Fruit fly (Drosophila melanogaster): ENCODE data around the gene CG34273.

Gene CG34273

DNA sequence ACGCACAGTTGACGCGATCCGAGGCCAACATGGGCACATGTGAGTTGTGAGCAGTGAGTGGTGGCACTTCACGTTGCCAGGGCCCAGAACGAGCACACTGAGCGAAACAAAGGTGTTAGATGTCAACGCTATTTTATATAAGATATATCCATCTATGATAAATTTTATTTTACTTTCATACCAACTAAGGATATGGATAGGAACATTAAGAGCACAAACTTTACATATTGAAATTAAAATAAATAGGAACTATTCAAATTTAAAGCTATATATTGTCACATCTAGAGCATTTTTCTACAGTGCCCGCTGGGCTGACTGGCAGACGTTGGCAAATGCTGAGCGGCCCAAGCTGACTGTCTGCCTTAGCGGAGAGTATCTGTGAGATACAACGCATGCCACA lies 47.1 kb upstream of the CG34273 start (continued):
- TF ChIP-seq Xbp1 (GFP tag; optimal IDR thresholded peaks at IDR 0.05) (peak; percentile 50), maf-S (GFP tag; optimal IDR thresholded peaks at IDR 0.05) (no peak), dmrt11E (tag; optimal IDR thresholded peaks at IDR 0.05) (peak; percentile 86), E2f2 (GFP tag; IDR thresholded peaks at IDR 0.05) (0 out of 2 replicates have a peak, but pooled peaks have one; percentile 24), CG12236 (GFP tag; optimal IDR thresholded peaks at IDR 0.05) (no peak), CG10654 (GFP tag; optimal IDR thresholded peaks at IDR 0.05) (peak; percentile 39), esg (GFP tag; conservative IDR thresholded peaks at IDR 0.05) (peak; percentile 51; the same call in 1 of the 2 replicates), CG5180 (GFP tag; optimal IDR thresholded peaks at IDR 0.05) (peak; percentile 33), Spps (tag; optimal IDR thresholded peaks at IDR 0.05) (peak; percentile 72), CoRest (tag; optimal IDR thresholded peaks at IDR 0.05) (peak; percentile 70), sisA (GFP tag; IDR thresholded peaks at IDR 0.05) (peak; percentile 45; the same call in 1 of the 2 replicates), vfl (GFP tag; optimal IDR thresholded peaks at IDR 0.05) (no peak), CG12104 (GFP tag; optimal IDR thresholded peaks at IDR 0.05) (peak; percentile 37), lbe (GFP tag; optimal IDR thresholded peaks at IDR 0.05) (no peak), HLH54F (GFP tag; optimal IDR thresholded peaks at IDR 0.05) (no peak), Gsc (GFP tag; IDR thresholded peaks at IDR 0.05) (no peak; the same call in 1 of the 2 replicates), CG2120 (GFP tag; optimal IDR thresholded peaks at IDR 0.05) (no peak), CG11398 (GFP tag; optimal IDR thresholded peaks at IDR 0.05) (no peak), Ada2b (GFP tag; IDR thresholded peaks at IDR 0.05) (no peak), ERR (GFP tag; optimal IDR thresholded peaks at IDR 0.05) (no peak), tgo (GFP tag; IDR thresholded peaks at IDR 0.05) (peak; percentile 72), Hr51 (GFP tag; optimal IDR thresholded peaks at IDR 0.05) (peak; percentile 5 to 70), Rfx (GFP tag; IDR thresholded peaks at IDR 0.05) (0 out of 2 replicates have a peak, but pooled peaks have one; percentile 16), CG4424 (GFP tag; optimal IDR thresholded peaks at IDR 0.05) (peak; percentile 69), salm (tag; optimal IDR thresholded peaks at IDR 0.05) (peak; percentile 1), luna (GFP tag; optimal IDR thresholded peaks at IDR 0.05) (no peak), otp (GFP tag; IDR thresholded peaks at IDR 0.05) (0 out of 3 replicates have a peak, but pooled peaks have one; percentile 43), CG4404 (GFP tag; IDR thresholded peaks at IDR 0.05) (peak; percentile 75), Max (GFP tag; optimal IDR thresholded peaks at IDR 0.05) (peak; percentile 55), CG6854 (GFP tag; optimal IDR thresholded peaks at IDR 0.05) (no peak), stwl (tag; optimal IDR thresholded peaks at IDR 0.05) (peak; percentile 10), z (GFP tag; IDR thresholded peaks at IDR 0.05) (no peak), pan (optimal IDR thresholded peaks at IDR 0.05) (no peak), pan (GFP tag; optimal IDR thresholded peaks at IDR 0.05 in 1 of 2, IDR thresholded peaks at IDR 0.05 in 1 of 2) (peak in 1 of 2 experiments; percentile 55), CG7786 (GFP tag; optimal IDR thresholded peaks at IDR 0.05) (no peak), BEAF-32 (GFP tag; optimal IDR thresholded peaks at IDR 0.05) (no peak), Hmr (GFP tag; optimal IDR thresholded peaks at IDR 0.05) (no peak), Ets97D (GFP tag; optimal IDR thresholded peaks at IDR 0.05) (no peak), CG30403 (GFP tag; optimal IDR thresholded peaks at IDR 0.05) (peak; percentile 64), fu2 (GFP tag; optimal IDR thresholded peaks at IDR 0.05) (no peak), dati (GFP tag; IDR thresholded peaks at IDR 0.05) (no peak), croc (GFP tag; conservative IDR thresholded peaks at IDR 0.05) (peak; percentile 63), toy (GFP tag; IDR thresholded peaks at IDR 0.05) (no peak), cg (GFP tag; optimal IDR thresholded peaks at IDR 0.05) (no peak), Sin3A (optimal IDR thresholded peaks at IDR 0.05) (no peak), H15 (GFP tag; IDR thresholded peaks at IDR 0.05) (no peak; the same call in 2 of the 3 replicates), Lim3 (GFP tag; IDR thresholded peaks at IDR 0.05) (no peak), Hr3 (GFP tag; optimal IDR thresholded peaks at IDR 0.05) (peak; percentile 37), pzg (GFP tag; optimal IDR thresholded peaks at IDR 0.05) (no peak), CG3726 (GFP tag; IDR thresholded peaks at IDR 0.05) (no peak), CG5953 (GFP tag; IDR thresholded peaks at IDR 0.05) (no peak), cad (GFP tag; optimal IDR thresholded peaks at IDR 0.05) (no peak), Doc3 (GFP tag; IDR thresholded peaks at IDR 0.05; ENCODE audit: partially characterized antibody) (no peak)
